Fruit fly (Drosophila melanogaster): ENCODE measurements around the gene ND-B14.5B.
A peak's percentile ranks its signal among the peaks of the same experiment; 100 is the strongest.

ND-B14.5B gene

dm6 chr2L:3158260-3159072 lies 12.8 kb upstream of the ND-B14.5B start (continued):
- TF ChIP-seq CG9727 (GFP tag; optimal IDR thresholded peaks at IDR 0.05) (peak; percentile 22), pfk (GFP tag; optimal IDR thresholded peaks at IDR 0.05) (no peak), vfl (GFP tag; optimal IDR thresholded peaks at IDR 0.05) (no peak), ase (GFP tag; IDR thresholded peaks at IDR 0.05) (0 out of 3 replicates have a peak, but pooled peaks have one; percentile 21), CG18764 (GFP tag; optimal IDR thresholded peaks at IDR 0.05) (no peak), Jarid2 (GFP tag; optimal IDR thresholded peaks at IDR 0.05) (no peak), Sin3A (optimal IDR thresholded peaks at IDR 0.05) (no peak), sim (GFP tag; IDR thresholded peaks at IDR 0.05) (no peak), CG12219 (GFP tag; optimal IDR thresholded peaks at IDR 0.05) (no peak), Mad (GFP tag; optimal IDR thresholded peaks at IDR 0.05) (peak; percentile 35), wdn (GFP tag; IDR thresholded peaks at IDR 0.05) (no peak), tup (GFP tag; optimal IDR thresholded peaks at IDR 0.05) (no peak), Pdp1 (GFP tag; optimal IDR thresholded peaks at IDR 0.05) (peak in 1 of 2 experiments; percentile 23), CG42726 (GFP tag; IDR thresholded peaks at IDR 0.05; ENCODE audit: partially characterized antibody) (no peak), CG33557 (GFP tag; optimal IDR thresholded peaks at IDR 0.05) (peak; percentile 14), pho (GFP tag; optimal IDR thresholded peaks at IDR 0.05) (no peak), gt (GFP tag; IDR thresholded peaks at IDR 0.05) (no peak), Ssrp (tag; optimal IDR thresholded peaks at IDR 0.05) (no peak), Gsc (GFP tag; IDR thresholded peaks at IDR 0.05) (no peak), CG7928 (GFP tag; optimal IDR thresholded peaks at IDR 0.05) (no peak), mam (GFP tag; optimal IDR thresholded peaks at IDR 0.05) (no peak), Myb (GFP tag; optimal IDR thresholded peaks at IDR 0.05) (no peak), NC2α (GFP tag; optimal IDR thresholded peaks at IDR 0.05) (no peak), grn (GFP tag; optimal IDR thresholded peaks at IDR 0.05) (no peak), croc (GFP tag; conservative IDR thresholded peaks at IDR 0.05) (no peak), H2.0 (GFP tag; IDR thresholded peaks at IDR 0.05) (peak; percentile 42; the same call in 1 of the 2 replicates), trem (tag; optimal IDR thresholded peaks at IDR 0.05) (no peak), CG3995 (GFP tag; optimal IDR thresholded peaks at IDR 0.05) (no peak), Hr3 (GFP tag; optimal IDR thresholded peaks at IDR 0.05) (no peak), nom (GFP tag; optimal IDR thresholded peaks at IDR 0.05) (no peak), CG9817 (tag; optimal IDR thresholded peaks at IDR 0.05) (no peak), CG5953 (GFP tag; IDR thresholded peaks at IDR 0.05) (no peak), Dad (GFP tag; optimal IDR thresholded peaks at IDR 0.05) (no peak), dati (GFP tag; IDR thresholded peaks at IDR 0.05) (no peak), esg (GFP tag; conservative IDR thresholded peaks at IDR 0.05) (no peak), CG10366 (GFP tag; IDR thresholded peaks at IDR 0.05) (0 out of 2 replicates have a peak, but pooled peaks have one; percentile 7), rib (GFP tag; IDR thresholded peaks at IDR 0.05) (0 out of 2 replicates have a peak, but pooled peaks have one; percentile 16), Dip2 (GFP tag; IDR thresholded peaks at IDR 0.05) (no peak), Meics (GFP tag; optimal IDR thresholded peaks at IDR 0.05) (no peak), CkIIα-i1 (GFP tag; IDR thresholded peaks at IDR 0.05) (no peak), CG16863 (GFP tag; optimal IDR thresholded peaks at IDR 0.05) (no peak), CG31441 (GFP tag; IDR thresholded peaks at IDR 0.05) (no peak; the same call in 1 of the 2 replicates), CG14050 (GFP tag; IDR thresholded peaks at IDR 0.05) (no peak; the same call in 2 of the 3 replicates), Rx (GFP tag; IDR thresholded peaks at IDR 0.05) (no peak), NFAT (GFP tag; IDR thresholded peaks at IDR 0.05) (no peak), CG2712 (tag; optimal IDR thresholded peaks at IDR 0.05) (peak; percentile 54), gsb-n (tag; optimal IDR thresholded peaks at IDR 0.05) (peak; percentile 6), Dfd (GFP tag; optimal IDR thresholded peaks at IDR 0.05) (no peak), kay (GFP tag; optimal IDR thresholded peaks at IDR 0.05) (peak; percentile 51), row (GFP tag; IDR thresholded peaks at IDR 0.05) (peak; percentile 57), amos (GFP tag; IDR thresholded peaks at IDR 0.05; ENCODE audit: partially characterized antibody) (peak; percentile 33; the same call in 1 of the 2 replicates)

Data from whole organism, embryonic.